Fruit fly (Drosophila melanogaster) whole organism, embryonic: ENCODE data around the gene CG4645.

Source experiments
- ATbp ChIP-seq: fragments of 200-800 bp; sonication (Bioruptor generic); optimal IDR thresholded peaks from 2 replicates; lab custom pipeline; 2017; ENCODE audit warnings: missing biosample characterization, mild to moderate bottlenecking, missing genetic modification characterization, missing genetic modification reagents
- Blimp-1 ChIP-seq: fragments of 200-800 bp; sonication (Bioruptor generic); optimal IDR thresholded peaks from 3 replicates; lab custom pipeline; 2018; ENCODE audit warnings: missing biosample characterization, missing genetic modification characterization, mild to moderate bottlenecking, moderate library complexity, missing genetic modification reagents
- CG10366 ChIP-seq: fragments of 200-800 bp; sonication (Bioruptor generic); IDR thresholded peaks from 2 replicates; pipeline ENCODE4 v1.3.6; 2022; ENCODE audit warnings: missing biosample characterization, missing genetic modification characterization
- CG11398 ChIP-seq: fragments of 200-800 bp; sonication (Bioruptor generic); optimal IDR thresholded peaks from 2 replicates; lab custom pipeline; 2016; ENCODE audit warnings: missing biosample characterization, missing genetic modification characterization
- CG12219 ChIP-seq: fragments of 200-800 bp; sonication (Bioruptor generic); optimal IDR thresholded peaks from 3 replicates; lab custom pipeline; 2018; ENCODE audit warnings: missing biosample characterization, mild to moderate bottlenecking, missing genetic modification characterization
- CG1233 ChIP-seq: fragments of 200-800 bp; sonication (Bioruptor generic); optimal IDR thresholded peaks from 4 replicates; lab custom pipeline; 2018; ENCODE audit warnings: missing biosample characterization, mild to moderate bottlenecking, missing genetic modification characterization
- CG14710 ChIP-seq: fragments of 200-800 bp; sonication (Bioruptor generic); optimal IDR thresholded peaks from 3 replicates; lab custom pipeline; 2019; ENCODE audit warnings: missing biosample characterization, mild to moderate bottlenecking, missing genetic modification characterization, moderate library complexity
- CG1602 ChIP-seq: fragments of 200-800 bp; sonication (Bioruptor generic); optimal IDR thresholded peaks from 3 replicates; lab custom pipeline; 2016; ENCODE audit warnings: missing biosample characterization, missing genetic modification characterization
- CG17829 ChIP-seq: fragments of 200-800 bp; optimal IDR thresholded peaks from 2 replicates; lab custom pipeline; 2019; ENCODE audit warnings: missing biosample characterization, mild to moderate bottlenecking, missing genetic modification characterization, moderate library complexity
- CG2120 ChIP-seq: fragments of 200-800 bp; sonication (Bioruptor generic); optimal IDR thresholded peaks from 3 replicates; lab custom pipeline; 2016; ENCODE audit warnings: missing biosample characterization, missing genetic modification characterization
- CG30020 ChIP-seq: fragments of 200-800 bp; optimal IDR thresholded peaks from 2 replicates; lab custom pipeline; 2019; ENCODE audit warnings: missing biosample characterization, mild to moderate bottlenecking, missing genetic modification characterization, moderate library complexity
- CG33557 ChIP-seq: fragments of 200-800 bp; sonication (Bioruptor generic); optimal IDR thresholded peaks from 2 replicates; lab custom pipeline; 2019; ENCODE audit warnings: missing biosample characterization, mild to moderate bottlenecking, missing genetic modification characterization, moderate library complexity
- CG42726 ChIP-seq: fragments of 200-800 bp; sonication (Bioruptor generic); IDR thresholded peaks from 2 replicates; pipeline ENCODE4 v1.3.6; 2022; ENCODE audit warnings: missing biosample characterization, missing genetic modification characterization; ENCODE audit not compliant: partially characterized antibody
- CG4404 ChIP-seq: fragments of 200-800 bp; sonication (Bioruptor generic); IDR thresholded peaks from 2 replicates; pipeline ENCODE4 v1.3.6; 2022; ENCODE audit warnings: missing biosample characterization, missing genetic modification characterization
- CG6654 ChIP-seq: fragments of 200-800 bp; sonication (Bioruptor generic); optimal IDR thresholded peaks from 2 replicates; lab custom pipeline; 2017; ENCODE audit warnings: missing biosample characterization, mild to moderate bottlenecking, missing genetic modification characterization
- CG6765 ChIP-seq: fragments of 200-800 bp; sonication (Bioruptor generic); optimal IDR thresholded peaks from 3 replicates; lab custom pipeline; 2017; ENCODE audit warnings: missing biosample characterization, mild to moderate bottlenecking, missing genetic modification characterization
- Chrac-16 ChIP-seq: fragments of 200-800 bp; sonication (Bioruptor generic); optimal IDR thresholded peaks from 3 replicates; lab custom pipeline; 2016; ENCODE audit warnings: missing biosample characterization, missing genetic modification characterization
- CrebB ChIP-seq: fragments of 200-800 bp; sonication (Bioruptor generic); optimal IDR thresholded peaks from 3 replicates; lab custom pipeline; 2018; ENCODE audit warnings: missing biosample characterization, mild to moderate bottlenecking, missing genetic modification characterization
- Doc3 ChIP-seq: fragments of 200-800 bp; sonication (Bioruptor generic); IDR thresholded peaks from 3 replicates; pipeline ENCODE4 v1.3.6; 2022; ENCODE audit warnings: missing biosample characterization, missing genetic modification characterization; ENCODE audit not compliant: partially characterized antibody
- Dref ChIP-seq: fragments of 200-800 bp; sonication (Bioruptor generic); IDR thresholded peaks from 2 replicates; pipeline ENCODE4 v1.3.6; 2022; ENCODE audit warnings: missing biosample characterization, missing genetic modification characterization
- Ets97D ChIP-seq: fragments of 200-800 bp; sonication (Bioruptor generic); optimal IDR thresholded peaks from 3 replicates; lab custom pipeline; 2016; ENCODE audit warnings: missing biosample characterization, missing genetic modification characterization
- HLHmδ ChIP-seq: fragments of 200-800 bp; sonication (Bioruptor generic); optimal IDR thresholded peaks from 2 replicates; lab custom pipeline; 2018; ENCODE audit warnings: missing biosample characterization, mild to moderate bottlenecking, missing genetic modification characterization, moderate library complexity
- Hey ChIP-seq: fragments of 200-800 bp; sonication (Bioruptor generic); optimal IDR thresholded peaks from 3 replicates; lab custom pipeline; 2018; ENCODE audit warnings: missing biosample characterization, mild to moderate bottlenecking, missing genetic modification characterization
- HmgD ChIP-seq: fragments of 200-800 bp; sonication (Bioruptor generic); optimal IDR thresholded peaks from 3 replicates; lab custom pipeline; 2016; ENCODE audit warnings: missing biosample characterization, missing genetic modification characterization
- Hr78 ChIP-seq, 2 experiments: fragments of 200-800 bp in 1 of 2; fragments of >200 bp in 1 of 2; sonication (Bioruptor generic) in 1 of 2; optimal IDR thresholded peaks; 2 replicates each; lab custom pipeline; 2017 to 2019; ENCODE audit warnings: missing biosample characterization in 2 of 2, missing genetic modification characterization in 2 of 2, mild to moderate bottlenecking in 1 of 2, moderate library complexity in 1 of 2
- Jarid2 ChIP-seq: fragments of 200-800 bp; sonication (Bioruptor generic); optimal IDR thresholded peaks from 3 replicates; lab custom pipeline; 2017; ENCODE audit warnings: mild to moderate bottlenecking, missing biosample characterization, missing genetic modification reagents, missing genetic modification characterization
- Lhr ChIP-seq: fragments of 200-800 bp; sonication (Bioruptor generic); optimal IDR thresholded peaks from 3 replicates; lab custom pipeline; 2017; ENCODE audit warnings: mild to moderate bottlenecking, missing biosample characterization, missing genetic modification reagents, missing genetic modification characterization
- Max ChIP-seq: fragments of 200-800 bp; sonication (Bioruptor generic); optimal IDR thresholded peaks from 2 replicates; lab custom pipeline; 2016; ENCODE audit warnings: missing biosample characterization, mild to moderate bottlenecking, missing genetic modification characterization
- Trl ChIP-seq, 3 experiments: fragments of >200 bp in 2 of 3; fragments of 200-800 bp in 1 of 3; sonication (Bioruptor generic) in 1 of 3; optimal IDR thresholded peaks; 2 replicates in 1 of 3; 3 replicates in 2 of 3; lab custom pipeline; 2016 to 2017; ENCODE audit warnings: missing biosample characterization in 1 of 3, missing genetic modification characterization in 1 of 3
- aop ChIP-seq: fragments of 200-800 bp; sonication (Bioruptor generic); IDR thresholded peaks from 2 replicates; pipeline ENCODE4 v1.3.6; 2022; ENCODE audit warnings: missing biosample characterization, missing genetic modification characterization
- ato ChIP-seq: fragments of 200-800 bp; sonication (Bioruptor generic); IDR thresholded peaks from 2 replicates; pipeline ENCODE4 v1.3.6; 2022; ENCODE audit warnings: missing biosample characterization, missing genetic modification characterization; ENCODE audit not compliant: partially characterized antibody
- az2 ChIP-seq: fragments of 200-800 bp; sonication (Bioruptor generic); optimal IDR thresholded peaks from 3 replicates; lab custom pipeline; 2016; ENCODE audit warnings: missing biosample characterization, missing genetic modification characterization
- caup ChIP-seq: fragments of 200-800 bp; sonication (Bioruptor generic); optimal IDR thresholded peaks from 3 replicates; lab custom pipeline; 2017; ENCODE audit warnings: missing biosample characterization, mild to moderate bottlenecking, missing genetic modification characterization, moderate library complexity; ENCODE audit not compliant: severe bottlenecking
- ewg ChIP-seq: fragments of 200-800 bp; sonication (Bioruptor generic); optimal IDR thresholded peaks from 3 replicates; lab custom pipeline; 2017; ENCODE audit warnings: mild to moderate bottlenecking, missing biosample characterization, missing genetic modification reagents, missing genetic modification characterization
- fd3F ChIP-seq: fragments of 200-800 bp; sonication (Bioruptor generic); optimal IDR thresholded peaks from 2 replicates; lab custom pipeline; 2018; ENCODE audit warnings: missing biosample characterization, mild to moderate bottlenecking, missing genetic modification characterization, moderate library complexity
- gsb-n ChIP-seq: fragments of 200-800 bp; sonication (Bioruptor generic); optimal IDR thresholded peaks from 3 replicates; lab custom pipeline; 2018; ENCODE audit warnings: missing biosample characterization, mild to moderate bottlenecking, missing genetic modification characterization
- ham ChIP-seq: fragments of 200-800 bp; sonication (Bioruptor generic); IDR thresholded peaks from 2 replicates; pipeline ENCODE4 v1.3.6; 2022; ENCODE audit warnings: missing biosample characterization, missing genetic modification characterization
- ind ChIP-seq: fragments of 200-800 bp; sonication (Bioruptor generic); optimal IDR thresholded peaks from 3 replicates; lab custom pipeline; 2016; ENCODE audit warnings: missing biosample characterization, missing genetic modification characterization
- ken ChIP-seq: fragments of 200-800 bp; sonication (Bioruptor generic); IDR thresholded peaks from 3 replicates; pipeline ENCODE4 v1.3.6; 2022; ENCODE audit warnings: missing biosample characterization, missing genetic modification characterization
- lab ChIP-seq: fragments of 200-800 bp; sonication (Bioruptor generic); optimal IDR thresholded peaks from 3 replicates; lab custom pipeline; 2017; ENCODE audit warnings: missing biosample characterization, missing genetic modification characterization, mild to moderate bottlenecking, moderate library complexity, missing genetic modification reagents
- nom ChIP-seq: fragments of 200-800 bp; sonication (Bioruptor generic); optimal IDR thresholded peaks from 2 replicates; lab custom pipeline; 2017; ENCODE audit warnings: missing biosample characterization, missing genetic modification characterization, mild to moderate bottlenecking, moderate library complexity, missing genetic modification reagents
- pfk ChIP-seq: fragments of 200-800 bp; sonication (Bioruptor generic); optimal IDR thresholded peaks from 2 replicates; lab custom pipeline; 2018; ENCODE audit warnings: missing biosample characterization, mild to moderate bottlenecking, missing genetic modification characterization, moderate library complexity
- phol ChIP-seq: fragments of 200-800 bp; sonication (Bioruptor generic); optimal IDR thresholded peaks from 3 replicates; lab custom pipeline; 2018; ENCODE audit warnings: missing biosample characterization, mild to moderate bottlenecking, missing genetic modification characterization, moderate library complexity
- repo ChIP-seq: fragments of 200-800 bp; sonication (Bioruptor generic); optimal IDR thresholded peaks from 2 replicates; lab custom pipeline; 2016; ENCODE audit warnings: missing biosample characterization, missing genetic modification characterization
- rib ChIP-seq: fragments of 200-800 bp; sonication (Bioruptor generic); IDR thresholded peaks from 2 replicates; pipeline ENCODE4 v1.3.6; 2022; ENCODE audit warnings: missing biosample characterization, missing genetic modification characterization
- slbo ChIP-seq: fragments of 200-800 bp; sonication (Bioruptor generic); IDR thresholded peaks from 2 replicates; pipeline ENCODE4 v1.3.6; 2022; ENCODE audit warnings: missing biosample characterization, missing genetic modification characterization
- vfl ChIP-seq: fragments of 200-800 bp; sonication (Bioruptor generic); optimal IDR thresholded peaks from 2 replicates; lab custom pipeline; 2016; ENCODE audit warnings: missing biosample characterization, missing genetic modification characterization

Gene CG4645

dm6 chrX:12909577-12910426 lies at the start of gene CG4645, which contains the start of gene Brms1 (continued):
- no peak for TF ChIP-seq CG11398 (GFP tag; lab: Kevin White, UChicago)
- TF ChIP-seq CG6654: no peak
- TF ChIP-seq Lhr (GFP tag; lab: Kevin White, UChicago): peak; percentile 20
- peak; percentile 13 for TF ChIP-seq Ets97D (GFP tag; lab: Kevin White, UChicago)
- peak; percentile 15 for TF ChIP-seq lab (GFP tag; lab: Kevin White, UChicago)
- TF ChIP-seq CG12219 (GFP tag; lab: Kevin White, UChicago): no peak
- peak; percentile 29 for TF ChIP-seq az2 (GFP tag; lab: Kevin White, UChicago)
- TF ChIP-seq ken: peak; percentile 50
- no peak for TF ChIP-seq ham (GFP tag; lab: Robert Waterston, UW)
- TF ChIP-seq Doc3 (GFP tag; lab: Robert Waterston, UW): no peak
- TF ChIP-seq CG42726: no peak
- peak; percentile 64 for TF ChIP-seq slbo (GFP tag; lab: Robert Waterston, UW)
- TF ChIP-seq Max (GFP tag; lab: Kevin White, UChicago): peak; percentile 3
- TF ChIP-seq CG1233 (GFP tag; lab: Kevin White, UChicago): peak; percentile 3
- TF ChIP-seq ato (GFP tag; lab: Robert Waterston, UW): no peak
- TF ChIP-seq phol (tag; lab: Kevin White, UChicago): peak; percentile 68
- peak; percentile 40 for TF ChIP-seq CG33557
- peak; percentile 62 for TF ChIP-seq CG1602
- peak; percentile 69 for TF ChIP-seq Dref (GFP tag; lab: Robert Waterston, UW)
- peak; percentile 12 for TF ChIP-seq fd3F (GFP tag; lab: Kevin White, UChicago)
- TF ChIP-seq rib (GFP tag; lab: Robert Waterston, UW): no peak
- TF ChIP-seq CG4404 (GFP tag; lab: Robert Waterston, UW): peak; percentile 75
- no peak for TF ChIP-seq Trl (optimal IDR thresholded peaks at IDR 0.05; lab: Kevin White, UChicago)
- no peak for TF ChIP-seq Trl (GFP tag; optimal IDR thresholded peaks at IDR 0.05; lab: Kevin White, UChicago)
- TF ChIP-seq vfl (GFP tag; lab: Kevin White, UChicago): peak; percentile 45
- peak; percentile 5 for TF ChIP-seq ATbp (GFP tag; lab: Kevin White, UChicago)
- TF ChIP-seq Jarid2: no peak
- TF ChIP-seq pfk (GFP tag; lab: Kevin White, UChicago): no peak
- TF ChIP-seq nom (GFP tag; lab: Kevin White, UChicago): no peak
- TF ChIP-seq gsb-n (tag; lab: Kevin White, UChicago): peak; percentile 17
- TF ChIP-seq Chrac-16 (GFP tag; lab: Kevin White, UChicago): peak; percentile 47
- peak; percentile 67 for TF ChIP-seq CG14710 (tag; lab: Kevin White, UChicago)
- TF ChIP-seq Hr78 (GFP tag; optimal IDR thresholded peaks at IDR 0.05; lab: Kevin White, UChicago): no peak
- peak; percentile 44 for TF ChIP-seq CG17829 (tag; lab: Kevin White, UChicago)
- no peak for TF ChIP-seq aop (GFP tag; lab: Robert Waterston, UW)
- peak; percentile 38 for TF ChIP-seq ewg (GFP tag; lab: Kevin White, UChicago)
- no peak for TF ChIP-seq HLHmδ (GFP tag; lab: Kevin White, UChicago)
- TF ChIP-seq Hey (tag; lab: Kevin White, UChicago): no peak
- TF ChIP-seq repo (GFP tag; lab: Kevin White, UChicago): no peak
- no peak for TF ChIP-seq Blimp-1 (GFP tag; lab: Kevin White, UChicago)
- peak; percentile 58 for TF ChIP-seq CG2120 (GFP tag; lab: Kevin White, UChicago)
- peak; percentile 55 for TF ChIP-seq ind (GFP tag; lab: Kevin White, UChicago)
- TF ChIP-seq CG10366 (GFP tag; lab: Robert Waterston, UW): peak; percentile 16; the same call in 1 of the 2 replicates
- TF ChIP-seq CrebB (tag; lab: Kevin White, UChicago): no peak
- peak; percentile 48 for TF ChIP-seq CG30020
- TF ChIP-seq HmgD: no peak
- peak; percentile 0 for TF ChIP-seq caup (GFP tag; lab: Kevin White, UChicago)
- TF ChIP-seq CG6765 (GFP tag; lab: Kevin White, UChicago): peak; percentile 8
